Fruit fly (Drosophila melanogaster) whole organism: ENCODE results near the gene Tre1.

Source experiments
- CG8478 ChIP-seq: fragments of >200 bp; optimal IDR thresholded peaks from 2 replicates; lab custom pipeline; 2018; ENCODE audit warnings: inconsistent platforms
- Dll ChIP-seq: fragments of >200 bp; optimal IDR thresholded peaks from 2 replicates; lab custom pipeline; 2017
- EcR ChIP-seq, 2 experiments: fragments of >200 bp; optimal IDR thresholded peaks; 2 replicates each; lab custom pipeline; 2017; ENCODE audit warnings: missing biosample characterization in 2 of 2, missing genetic modification characterization in 2 of 2, missing genetic modification reagents in 2 of 2
- pan ChIP-seq: fragments of >200 bp; optimal IDR thresholded peaks from 2 replicates; lab custom pipeline; 2017
- psq ChIP-seq: fragments of >200 bp; optimal IDR thresholded peaks from 2 replicates; lab custom pipeline; 2017
- usp ChIP-seq: fragments of >200 bp; optimal IDR thresholded peaks from 2 replicates; lab custom pipeline; 2017; ENCODE audit warnings: missing biosample characterization, missing genetic modification characterization, mixed read lengths

dm6 chrX:5724744-5725185 is 45.0 kb upstream of the Tre1 start:
- TF ChIP-seq pan (lab: Kevin White, UChicago) (no peak), Dll (lab: Kevin White, UChicago) (no peak), CG8478 (no peak), psq (lab: Kevin White, UChicago) (no peak), EcR (GFP tag; optimal IDR thresholded peaks at IDR 0.05; lab: Kevin White, UChicago) (no peak), usp (GFP tag; lab: Kevin White, UChicago) (no peak)
